Fruit fly (Drosophila melanogaster) whole organism, embryonic: ENCODE measurements around the gene CG44158.

ENCODE experiments used
- ATbp ChIP-seq: fragments of 200-800 bp; sonication (Bioruptor generic); optimal IDR thresholded peaks from 2 replicates; lab custom pipeline; 2017; ENCODE audit warnings: missing biosample characterization, mild to moderate bottlenecking, missing genetic modification characterization, missing genetic modification reagents
- Aef1 ChIP-seq: fragments of 200-800 bp; sonication (Bioruptor generic); IDR thresholded peaks from 3 replicates; pipeline ENCODE4 v1.3.6; 2022; ENCODE audit warnings: missing biosample characterization, missing genetic modification characterization
- Atf-2 ChIP-seq: fragments of 200-800 bp; sonication (Bioruptor generic); optimal IDR thresholded peaks from 2 replicates; lab custom pipeline; 2016; ENCODE audit warnings: missing biosample characterization, missing genetic modification characterization
- Awh ChIP-seq: fragments of 200-800 bp; sonication (Bioruptor generic); IDR thresholded peaks from 2 replicates; pipeline ENCODE4, ENCODE4 v1.3.6; 2022; ENCODE audit warnings: missing biosample characterization, missing genetic modification characterization
- CG11560 ChIP-seq: fragments of 200-800 bp; sonication (Bioruptor generic); IDR thresholded peaks from 3 replicates; pipeline ENCODE4 v1.3.6; 2022; ENCODE audit warnings: missing biosample characterization, missing genetic modification characterization
- CG11695 ChIP-seq: fragments of 200-800 bp; sonication (Bioruptor generic); IDR thresholded peaks from 3 replicates; pipeline ENCODE4 v1.3.6; 2022; ENCODE audit warnings: missing biosample characterization, missing genetic modification characterization
- CG13123 ChIP-seq: fragments of 200-800 bp; sonication (Bioruptor generic); optimal IDR thresholded peaks from 2 replicates; lab custom pipeline; 2016; ENCODE audit warnings: missing biosample characterization, missing genetic modification characterization
- CG14965 ChIP-seq: fragments of 200-800 bp; sonication (Bioruptor generic); optimal IDR thresholded peaks from 2 replicates; lab custom pipeline; 2016; ENCODE audit warnings: missing biosample characterization, missing genetic modification characterization, borderline replicate concordance
- CG15011 ChIP-seq: fragments of 200-800 bp; sonication (Bioruptor generic); optimal IDR thresholded peaks from 3 replicates; lab custom pipeline; 2018; ENCODE audit warnings: missing biosample characterization, mild to moderate bottlenecking, missing genetic modification characterization
- CG15479 ChIP-seq: fragments of 200-800 bp; sonication (Bioruptor generic); optimal IDR thresholded peaks from 3 replicates; lab custom pipeline; 2019; ENCODE audit warnings: missing biosample characterization, mild to moderate bottlenecking, missing genetic modification characterization, moderate library complexity
- CG16779 ChIP-seq: fragments of 200-800 bp; sonication (Bioruptor generic); IDR thresholded peaks from 2 replicates; pipeline ENCODE4 v1.3.6; 2022; ENCODE audit warnings: missing biosample characterization, missing genetic modification characterization
- CG18011 ChIP-seq: fragments of 200-800 bp; sonication (Bioruptor generic); optimal IDR thresholded peaks from 2 replicates; lab custom pipeline; 2017; ENCODE audit warnings: missing biosample characterization, missing genetic modification characterization, mild to moderate bottlenecking, moderate library complexity, missing genotype
- CG2712 ChIP-seq: fragments of 200-800 bp; optimal IDR thresholded peaks from 3 replicates; lab custom pipeline; 2019; ENCODE audit warnings: missing biosample characterization, mild to moderate bottlenecking, missing genetic modification characterization, moderate library complexity
- CG3163 ChIP-seq: fragments of 200-800 bp; sonication (Bioruptor generic); optimal IDR thresholded peaks from 3 replicates; lab custom pipeline; 2016; ENCODE audit warnings: missing biosample characterization, missing genetic modification characterization
- CG3281 ChIP-seq: fragments of 200-800 bp; sonication (Bioruptor generic); optimal IDR thresholded peaks from 3 replicates; lab custom pipeline; 2017; ENCODE audit warnings: missing biosample characterization, mild to moderate bottlenecking, missing genetic modification characterization
- CG34224 ChIP-seq: fragments of 200-800 bp; sonication (Bioruptor generic); IDR thresholded peaks from 3 replicates; pipeline ENCODE4 v1.3.6; 2022; ENCODE audit warnings: missing biosample characterization, missing genetic modification characterization; ENCODE audit not compliant: partially characterized antibody
- CG4282 ChIP-seq: fragments of 200-800 bp; sonication (Bioruptor generic); optimal IDR thresholded peaks from 2 replicates; lab custom pipeline; 2016; ENCODE audit warnings: missing biosample characterization, missing genetic modification characterization
- CG4820 ChIP-seq: fragments of 200-800 bp; sonication (Bioruptor generic); optimal IDR thresholded peaks from 3 replicates; lab custom pipeline; 2016; ENCODE audit warnings: missing biosample characterization, missing genetic modification characterization
- CG7963 ChIP-seq: fragments of 200-800 bp; sonication (Bioruptor generic); IDR thresholded peaks from 3 replicates; pipeline ENCODE4 v1.3.6; 2022; ENCODE audit warnings: missing biosample characterization, missing genetic modification characterization; ENCODE audit not compliant: partially characterized antibody
- CG8281 ChIP-seq: fragments of 200-800 bp; sonication (Bioruptor generic); optimal IDR thresholded peaks from 2 replicates; lab custom pipeline; 2018; ENCODE audit warnings: missing biosample characterization, mild to moderate bottlenecking, missing genetic modification characterization, moderate library complexity
- CG8388 ChIP-seq: fragments of 200-800 bp; sonication (Bioruptor generic); optimal IDR thresholded peaks from 2 replicates; lab custom pipeline; 2019; ENCODE audit warnings: missing biosample characterization, mild to moderate bottlenecking, missing genetic modification characterization, moderate library complexity
- D19B ChIP-seq: fragments of 200-800 bp; sonication (Bioruptor generic); optimal IDR thresholded peaks from 2 replicates; lab custom pipeline; 2017; ENCODE audit warnings: missing biosample characterization, mild to moderate bottlenecking, missing genetic modification characterization
- Dip2 ChIP-seq: fragments of 200-800 bp; sonication (Bioruptor generic); IDR thresholded peaks from 2 replicates; pipeline ENCODE4 v1.3.6; 2022; ENCODE audit warnings: missing biosample characterization, missing genetic modification characterization
- Elba2 ChIP-seq: fragments of 200-800 bp; sonication (Bioruptor generic); optimal IDR thresholded peaks from 3 replicates; lab custom pipeline; 2016; ENCODE audit warnings: missing biosample characterization, missing genetic modification characterization
- Ets97D ChIP-seq: fragments of 200-800 bp; sonication (Bioruptor generic); optimal IDR thresholded peaks from 3 replicates; lab custom pipeline; 2016; ENCODE audit warnings: missing biosample characterization, missing genetic modification characterization
- HHEX ChIP-seq: fragments of 200-800 bp; sonication (Bioruptor generic); optimal IDR thresholded peaks from 3 replicates; lab custom pipeline; 2017; ENCODE audit warnings: missing biosample characterization, mild to moderate bottlenecking, missing genetic modification characterization, missing genetic modification reagents
- Meics ChIP-seq: fragments of 200-800 bp; sonication (Bioruptor generic); optimal IDR thresholded peaks from 2 replicates; lab custom pipeline; 2017; ENCODE audit warnings: missing biosample characterization, mild to moderate bottlenecking, missing genetic modification characterization
- NK7.1 ChIP-seq: fragments of 200-800 bp; sonication (Bioruptor generic); optimal IDR thresholded peaks from 3 replicates; lab custom pipeline; 2016; ENCODE audit warnings: missing biosample characterization, missing genetic modification characterization
- Nf-YB ChIP-seq: fragments of 200-800 bp; sonication (Bioruptor generic); optimal IDR thresholded peaks from 3 replicates; lab custom pipeline; 2019; ENCODE audit warnings: missing biosample characterization, mild to moderate bottlenecking, missing genetic modification characterization, moderate library complexity
- NfI ChIP-seq: fragments of 200-800 bp; sonication (Bioruptor generic); optimal IDR thresholded peaks from 3 replicates; lab custom pipeline; 2018; ENCODE audit warnings: missing biosample characterization, mild to moderate bottlenecking, missing genetic modification characterization, moderate library complexity
- az2 ChIP-seq: fragments of 200-800 bp; sonication (Bioruptor generic); optimal IDR thresholded peaks from 3 replicates; lab custom pipeline; 2016; ENCODE audit warnings: missing biosample characterization, missing genetic modification characterization
- bowl ChIP-seq: fragments of 200-800 bp; sonication (Bioruptor generic); IDR thresholded peaks from 2 replicates; pipeline ENCODE4 v1.3.6; 2022; ENCODE audit warnings: missing biosample characterization, missing genetic modification characterization
- crc ChIP-seq: fragments of 200-800 bp; sonication (Bioruptor generic); optimal IDR thresholded peaks from 2 replicates; lab custom pipeline; 2016; ENCODE audit warnings: missing biosample characterization, missing genetic modification characterization
- dysf ChIP-seq: fragments of 200-800 bp; sonication (Bioruptor generic); IDR thresholded peaks from 3 replicates; pipeline ENCODE4 v1.3.6; 2022; ENCODE audit warnings: missing biosample characterization, missing genetic modification characterization
- emc ChIP-seq: fragments of 200-800 bp; sonication (Bioruptor generic); optimal IDR thresholded peaks from 2 replicates; lab custom pipeline; 2016; ENCODE audit warnings: missing biosample characterization, missing genetic modification characterization
- ftz-f1 ChIP-seq: fragments of 200-800 bp; sonication (Bioruptor generic); optimal IDR thresholded peaks from 2 replicates; lab custom pipeline; 2016; ENCODE audit warnings: missing biosample characterization, missing genetic modification characterization
- hkb ChIP-seq, 2 experiments: fragments of 200-800 bp in 1 of 2; fragments of >200 bp in 1 of 2; sonication (Bioruptor generic) in 1 of 2; IDR thresholded peaks in 1 of 2; optimal IDR thresholded peaks in 1 of 2; 2 replicates each; pipeline versions ENCODE4 v1.3.6 to Lab custom; 2017 to 2022; ENCODE audit warnings: missing biosample characterization in 1 of 2, missing genetic modification characterization in 1 of 2
- kah ChIP-seq: fragments of 200-800 bp; sonication (Bioruptor generic); optimal IDR thresholded peaks from 2 replicates; lab custom pipeline; 2018; ENCODE audit warnings: missing biosample characterization, mild to moderate bottlenecking, missing genetic modification characterization
- klu ChIP-seq: fragments of 200-800 bp; sonication (Bioruptor generic); IDR thresholded peaks from 2 replicates; pipeline ENCODE4 v1.3.6; 2022; ENCODE audit warnings: missing biosample characterization, missing genetic modification characterization
- mirr ChIP-seq: fragments of 200-800 bp; sonication (Bioruptor generic); optimal IDR thresholded peaks from 3 replicates; lab custom pipeline; 2018; ENCODE audit warnings: missing biosample characterization, mild to moderate bottlenecking, missing genetic modification characterization
- oc ChIP-seq: fragments of 200-800 bp; sonication (Bioruptor generic); optimal IDR thresholded peaks from 2 replicates; lab custom pipeline; 2018; ENCODE audit warnings: missing biosample characterization, mild to moderate bottlenecking, missing genetic modification characterization, moderate library complexity
- pnt ChIP-seq: fragments of 200-800 bp; sonication (Bioruptor generic); optimal IDR thresholded peaks from 3 replicates; lab custom pipeline; 2016; ENCODE audit warnings: missing biosample characterization, missing genetic modification characterization
- sc ChIP-seq, 3 experiments: fragments of >200 bp in 2 of 3; fragments of 200-800 bp in 1 of 3; sonication (Bioruptor generic) in 1 of 3; optimal IDR thresholded peaks; 2 replicates in 2 of 3; 3 replicates in 1 of 3; lab custom pipeline; 2017; ENCODE audit warnings: mild to moderate bottlenecking in 1 of 3, missing biosample characterization in 1 of 3, missing genetic modification characterization in 1 of 3, missing genetic modification reagents in 1 of 3
- sima ChIP-seq: fragments of 200-800 bp; sonication (Bioruptor generic); optimal IDR thresholded peaks from 2 replicates; lab custom pipeline; 2016; ENCODE audit warnings: missing biosample characterization, missing genetic modification characterization
- sisA ChIP-seq: fragments of 200-800 bp; sonication (Bioruptor generic); IDR thresholded peaks from 2 replicates; pipeline ENCODE4 v1.3.6; 2022; ENCODE audit warnings: missing biosample characterization, missing genetic modification characterization
- sqz ChIP-seq: fragments of 200-800 bp; sonication (Bioruptor generic); optimal IDR thresholded peaks from 3 replicates; lab custom pipeline; 2018; ENCODE audit warnings: missing biosample characterization, mild to moderate bottlenecking, missing genetic modification characterization
- trh ChIP-seq: fragments of 200-800 bp; sonication (Bioruptor generic); optimal IDR thresholded peaks from 2 replicates; lab custom pipeline; 2016; ENCODE audit warnings: missing biosample characterization, missing genetic modification characterization
- zfh1 ChIP-seq: fragments of 200-800 bp; sonication (Bioruptor generic); IDR thresholded peaks from 3 replicates; pipeline ENCODE4 v1.3.6; 2022; ENCODE audit warnings: missing biosample characterization, missing genetic modification characterization

Gene CG44158

dm6 chr3R:18242089-18242955 is 33.7 kb downstream of the CG44158 start, which contains the start of the genes CG7156 and 14-3-3epsilon (continued):
- TF ChIP-seq klu (GFP tag; lab: Robert Waterston, UW): no peak
- peak; percentile 3 for TF ChIP-seq ATbp (GFP tag; lab: Kevin White, UChicago)
- no peak for TF ChIP-seq sisA (GFP tag; lab: Robert Waterston, UW)
- TF ChIP-seq sqz (GFP tag; lab: Kevin White, UChicago): peak; percentile 77
- peak; percentile 60 for TF ChIP-seq CG15479
- peak; percentile 9 for TF ChIP-seq CG4282 (GFP tag; lab: Kevin White, UChicago)
- peak; percentile 50; the same call in 1 of the 3 replicates for TF ChIP-seq CG11560
- no peak for TF ChIP-seq Elba2
- TF ChIP-seq CG15011 (GFP tag; lab: Kevin White, UChicago): no peak
- TF ChIP-seq mirr (GFP tag; lab: Kevin White, UChicago): no peak
- peak; percentile 19 for TF ChIP-seq Nf-YB
- peak; percentile 81 for TF ChIP-seq Ets97D (GFP tag; lab: Kevin White, UChicago)
- peak; percentile 47 for TF ChIP-seq NfI (GFP tag; lab: Kevin White, UChicago)
- peak; percentile 66 for TF ChIP-seq az2 (GFP tag; lab: Kevin White, UChicago)
- no peak for TF ChIP-seq CG13123 (GFP tag; lab: Kevin White, UChicago)
- TF ChIP-seq hkb (optimal IDR thresholded peaks at IDR 0.05; lab: Kevin White, UChicago): peak; percentile 77
- TF ChIP-seq hkb (GFP tag; IDR thresholded peaks at IDR 0.05; lab: Robert Waterston, UW): peak; percentile 61
- peak; percentile 45 for TF ChIP-seq CG18011
- TF ChIP-seq trh (GFP tag; lab: Kevin White, UChicago): no peak
- no peak for TF ChIP-seq kah (GFP tag; lab: Kevin White, UChicago)
- TF ChIP-seq sima (GFP tag; lab: Kevin White, UChicago): no peak
- peak; percentile 63 for TF ChIP-seq CG2712
- TF ChIP-seq bowl: no peak
- no peak for TF ChIP-seq Dip2
- TF ChIP-seq CG4820: no peak
- TF ChIP-seq CG8388: peak; percentile 49
- no peak for TF ChIP-seq CG3281 (GFP tag; lab: Kevin White, UChicago)
- no peak for TF ChIP-seq sc (optimal IDR thresholded peaks at IDR 0.05; lab: Kevin White, UChicago)
- no peak for TF ChIP-seq sc (GFP tag; optimal IDR thresholded peaks at IDR 0.05; lab: Kevin White, UChicago)
- TF ChIP-seq Meics (GFP tag; lab: Kevin White, UChicago): no peak
- TF ChIP-seq CG11695 (GFP tag; lab: Robert Waterston, UW): no peak
- no peak for TF ChIP-seq dysf (GFP tag; lab: Robert Waterston, UW)
- TF ChIP-seq CG8281: no peak
- TF ChIP-seq zfh1: 0 out of 3 replicates have a peak, but pooled peaks have one; percentile 37
- no peak for TF ChIP-seq CG14965 (GFP tag; lab: Kevin White, UChicago)
- TF ChIP-seq ftz-f1 (GFP tag; lab: Kevin White, UChicago): no peak
- TF ChIP-seq CG7963 (GFP tag; lab: Robert Waterston, UW): no peak
- TF ChIP-seq CG3163: peak; percentile 1
- TF ChIP-seq pnt (GFP tag; lab: Kevin White, UChicago): no peak
- peak; percentile 18; the same call in 1 of the 3 replicates for TF ChIP-seq CG34224 (GFP tag; lab: Robert Waterston, UW)
- no peak for TF ChIP-seq D19B
- TF ChIP-seq oc (tag; lab: Kevin White, UChicago): peak; percentile 8
- TF ChIP-seq HHEX (GFP tag; lab: Kevin White, UChicago): peak; percentile 19
- TF ChIP-seq emc: no peak
- TF ChIP-seq Awh: no peak
- no peak for TF ChIP-seq Atf-2 (GFP tag; lab: Kevin White, UChicago)
- TF ChIP-seq Aef1: no peak
- TF ChIP-seq NK7.1: no peak
- no peak for TF ChIP-seq crc (GFP tag; lab: Kevin White, UChicago)
- no peak for TF ChIP-seq CG16779
